Fruit fly (Drosophila melanogaster): ENCODE measurements around the gene Zip99C.

Gene Zip99C

DNA sequence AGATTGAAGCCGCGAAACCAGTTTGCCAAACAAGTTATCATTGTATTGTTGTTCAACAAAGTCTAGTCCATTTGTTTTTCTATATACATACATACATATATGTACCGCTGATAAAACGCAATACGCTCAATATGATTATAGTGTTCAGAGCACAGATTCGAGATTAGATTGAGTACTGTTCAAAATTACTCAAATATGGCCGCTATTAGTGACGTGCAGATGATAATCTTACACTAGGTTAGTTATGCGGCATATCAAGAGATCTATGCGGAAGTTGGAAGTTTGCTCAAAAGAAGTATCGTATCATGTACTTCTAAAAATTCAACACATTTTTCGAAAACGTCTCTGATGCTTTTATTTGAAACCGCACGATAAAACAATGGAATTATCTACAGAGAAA, 800 bp downstream of the Zip99C start:
- no peak for TF ChIP-seq onecut (GFP tag; IDR thresholded peaks at IDR 0.05)
- no peak for TF ChIP-seq ro (GFP tag; IDR thresholded peaks at IDR 0.05)
- no peak for TF ChIP-seq Ada2b (GFP tag; IDR thresholded peaks at IDR 0.05)
- peak in 1 of 2 experiments; percentile 36 for TF ChIP-seq Eip74EF (GFP tag; optimal IDR thresholded peaks at IDR 0.05)
- no peak for TF ChIP-seq H2.0 (GFP tag; IDR thresholded peaks at IDR 0.05)
- TF ChIP-seq CG17568 (GFP tag; optimal IDR thresholded peaks at IDR 0.05), result no peak
- TF ChIP-seq toy (GFP tag; IDR thresholded peaks at IDR 0.05), result no peak
- no peak for TF ChIP-seq CG15073 (GFP tag; optimal IDR thresholded peaks at IDR 0.05)
- TF ChIP-seq CG10565 (GFP tag; optimal IDR thresholded peaks at IDR 0.05), result no peak
- no peak for TF ChIP-seq ac (GFP tag; optimal IDR thresholded peaks at IDR 0.05)
- no peak for TF ChIP-seq her (GFP tag; optimal IDR thresholded peaks at IDR 0.05)
- no peak for TF ChIP-seq gcm (GFP tag; optimal IDR thresholded peaks at IDR 0.05)
- TF ChIP-seq cg (GFP tag; optimal IDR thresholded peaks at IDR 0.05), result peak; percentile 25
- peak; percentile 67; the same call in 2 of the 4 replicates for TF ChIP-seq chinmo (GFP tag; IDR thresholded peaks at IDR 0.05; ENCODE audit: partially characterized antibody)
- no peak for TF ChIP-seq CG13624 (GFP tag; optimal IDR thresholded peaks at IDR 0.05)
- TF ChIP-seq CG34224 (GFP tag; IDR thresholded peaks at IDR 0.05; ENCODE audit: partially characterized antibody), result peak; percentile 33; the same call in 1 of the 3 replicates
- no peak for TF ChIP-seq CG2202 (tag; optimal IDR thresholded peaks at IDR 0.05)
- peak; percentile 47 for TF ChIP-seq mirr (GFP tag; optimal IDR thresholded peaks at IDR 0.05)
- TF ChIP-seq Aef1 (GFP tag; IDR thresholded peaks at IDR 0.05), result no peak
- TF ChIP-seq pita (GFP tag; optimal IDR thresholded peaks at IDR 0.05), result no peak
- TF ChIP-seq Ptx1 (GFP tag; IDR thresholded peaks at IDR 0.05), result no peak
- peak; percentile 21 for TF ChIP-seq CG8924 (tag; optimal IDR thresholded peaks at IDR 0.05)
- no peak for TF ChIP-seq CG7372 (GFP tag; IDR thresholded peaks at IDR 0.05)
- no peak for TF ChIP-seq row (GFP tag; IDR thresholded peaks at IDR 0.05)
- no peak for TF ChIP-seq nerfin-1 (tag; optimal IDR thresholded peaks at IDR 0.05)
- TF ChIP-seq ERR (GFP tag; optimal IDR thresholded peaks at IDR 0.05), result no peak
- no peak for TF ChIP-seq emc (GFP tag; optimal IDR thresholded peaks at IDR 0.05)
- peak; percentile 64 for TF ChIP-seq exex (tag; optimal IDR thresholded peaks at IDR 0.05)
- TF ChIP-seq Pdp1 (GFP tag; optimal IDR thresholded peaks at IDR 0.05), result peak in 1 of 2 experiments; percentile 0
- no peak for TF ChIP-seq CG16815 (GFP tag; optimal IDR thresholded peaks at IDR 0.05)
- no peak for TF ChIP-seq Usf (GFP tag; optimal IDR thresholded peaks at IDR 0.05)
- peak in 1 of 2 experiments; percentile 0 for TF ChIP-seq Trl (optimal IDR thresholded peaks at IDR 0.05)
- no peak for TF ChIP-seq Trl (GFP tag; optimal IDR thresholded peaks at IDR 0.05)
- TF ChIP-seq grn (GFP tag; optimal IDR thresholded peaks at IDR 0.05), result peak; percentile 94
- peak; percentile 93 for TF ChIP-seq z (GFP tag; IDR thresholded peaks at IDR 0.05)
- peak; percentile 25 for TF ChIP-seq CG13296 (GFP tag; optimal IDR thresholded peaks at IDR 0.05)
- no peak for TF ChIP-seq CG4424 (GFP tag; optimal IDR thresholded peaks at IDR 0.05)
- TF ChIP-seq CG2875 (GFP tag; optimal IDR thresholded peaks at IDR 0.05), result no peak
- no peak for TF ChIP-seq Awh (GFP tag; IDR thresholded peaks at IDR 0.05)

- TF ChIP-seq CG4707 (GFP tag; optimal IDR thresholded peaks at IDR 0.05), result no peak
- no peak for TF ChIP-seq CG2199 (GFP tag; IDR thresholded peaks at IDR 0.05)
- TF ChIP-seq Deaf1 (tag; optimal IDR thresholded peaks at IDR 0.05), result no peak
- TF ChIP-seq bowl (GFP tag; IDR thresholded peaks at IDR 0.05), result no peak
- TF ChIP-seq CG1832 (GFP tag; optimal IDR thresholded peaks at IDR 0.05), result no peak
- TF ChIP-seq CG2116 (GFP tag; optimal IDR thresholded peaks at IDR 0.05), result no peak
- no peak for TF ChIP-seq jing (GFP tag; optimal IDR thresholded peaks at IDR 0.05)
- no peak for TF ChIP-seq disco-r (GFP tag; optimal IDR thresholded peaks at IDR 0.05)
These were observed 1.2 kb downstream of the Zip99C start for dm6 chr3R:29867470-29867869.

All from whole organism, embryonic.